Fruit fly (Drosophila melanogaster) whole organism, embryonic: ENCODE measurements around the gene CG13962.

Source experiments
- Aef1 ChIP-seq: fragments of 200-800 bp; sonication (Bioruptor generic); IDR thresholded peaks from 3 replicates; pipeline ENCODE4 v1.3.6; 2022; ENCODE audit warnings: missing biosample characterization, missing genetic modification characterization
- Atf-2 ChIP-seq: fragments of 200-800 bp; sonication (Bioruptor generic); optimal IDR thresholded peaks from 2 replicates; lab custom pipeline; 2016; ENCODE audit warnings: missing biosample characterization, missing genetic modification characterization
- Bteb2 ChIP-seq: fragments of 200-800 bp; sonication (Bioruptor generic); optimal IDR thresholded peaks from 2 replicates; lab custom pipeline; 2016; ENCODE audit warnings: missing biosample characterization, missing genetic modification characterization
- CG10274 ChIP-seq: fragments of 200-800 bp; sonication (Bioruptor generic); optimal IDR thresholded peaks from 3 replicates; lab custom pipeline; 2017; ENCODE audit warnings: missing biosample characterization, mild to moderate bottlenecking, missing genetic modification characterization
- CG10543 ChIP-seq: fragments of 200-800 bp; sonication (Bioruptor generic); optimal IDR thresholded peaks from 3 replicates; lab custom pipeline; 2017; ENCODE audit warnings: missing biosample characterization, mild to moderate bottlenecking, missing genetic modification characterization, moderate library complexity
- CG11456 ChIP-seq: fragments of 200-800 bp; sonication (Bioruptor generic); IDR thresholded peaks from 3 replicates; pipeline ENCODE4 v1.3.6; 2022; ENCODE audit warnings: missing biosample characterization, missing genetic modification characterization
- CG12769 ChIP-seq: fragments of 200-800 bp; sonication (Bioruptor generic); optimal IDR thresholded peaks from 2 replicates; lab custom pipeline; 2019; ENCODE audit warnings: missing biosample characterization, mild to moderate bottlenecking, missing genetic modification characterization, moderate library complexity
- CG14014 ChIP-seq: fragments of 200-800 bp; sonication (Bioruptor generic); IDR thresholded peaks from 2 replicates; pipeline ENCODE4 v1.3.6; 2022; ENCODE audit warnings: missing biosample characterization, missing genetic modification characterization
- CG14860 ChIP-seq: fragments of 200-800 bp; sonication (Bioruptor generic); IDR thresholded peaks from 3 replicates; pipeline ENCODE4 v1.3.6; 2022; ENCODE audit warnings: missing biosample characterization, missing genetic modification characterization; ENCODE audit not compliant: partially characterized antibody
- CG17186 ChIP-seq: fragments of 200-800 bp; sonication (Bioruptor generic); optimal IDR thresholded peaks from 3 replicates; lab custom pipeline; 2017; ENCODE audit warnings: missing biosample characterization, missing genetic modification reagents, missing genetic modification characterization
- CG17359 ChIP-seq: fragments of 200-800 bp; sonication (Bioruptor generic); optimal IDR thresholded peaks from 3 replicates; lab custom pipeline; 2018; ENCODE audit warnings: missing biosample characterization, mild to moderate bottlenecking, missing genetic modification characterization, moderate library complexity
- CG1832 ChIP-seq: fragments of 200-800 bp; sonication (Bioruptor generic); optimal IDR thresholded peaks from 2 replicates; lab custom pipeline; 2017; ENCODE audit warnings: missing biosample characterization, mild to moderate bottlenecking, missing genetic modification characterization, inconsistent platforms
- CG18599 ChIP-seq: fragments of 200-800 bp; sonication (Bioruptor generic); optimal IDR thresholded peaks from 3 replicates; lab custom pipeline; 2017; ENCODE audit warnings: missing biosample characterization, missing genetic modification characterization, mild to moderate bottlenecking, moderate library complexity, missing genetic modification reagents
- CG2116 ChIP-seq: fragments of 200-800 bp; sonication (Bioruptor generic); optimal IDR thresholded peaks from 3 replicates; lab custom pipeline; 2018; ENCODE audit warnings: missing biosample characterization, mild to moderate bottlenecking, missing genetic modification characterization
- CG30020 ChIP-seq: fragments of 200-800 bp; optimal IDR thresholded peaks from 2 replicates; lab custom pipeline; 2019; ENCODE audit warnings: missing biosample characterization, mild to moderate bottlenecking, missing genetic modification characterization, moderate library complexity
- CG30403 ChIP-seq: fragments of 200-800 bp; sonication (Bioruptor generic); optimal IDR thresholded peaks from 3 replicates; lab custom pipeline; 2016; ENCODE audit warnings: missing biosample characterization, missing genetic modification characterization
- CG30431 ChIP-seq: fragments of 200-800 bp; sonication (Bioruptor generic); optimal IDR thresholded peaks from 2 replicates; lab custom pipeline; 2017; ENCODE audit warnings: missing biosample characterization, missing genetic modification characterization
- CG34224 ChIP-seq: fragments of 200-800 bp; sonication (Bioruptor generic); IDR thresholded peaks from 3 replicates; pipeline ENCODE4 v1.3.6; 2022; ENCODE audit warnings: missing biosample characterization, missing genetic modification characterization; ENCODE audit not compliant: partially characterized antibody
- CG4328 ChIP-seq: fragments of 200-800 bp; sonication (Bioruptor generic); optimal IDR thresholded peaks from 3 replicates; lab custom pipeline; 2017; ENCODE audit warnings: missing biosample characterization, missing genetic modification reagents, missing genetic modification characterization
- Chrac-16 ChIP-seq: fragments of 200-800 bp; sonication (Bioruptor generic); optimal IDR thresholded peaks from 3 replicates; lab custom pipeline; 2016; ENCODE audit warnings: missing biosample characterization, missing genetic modification characterization
- D ChIP-seq, 2 experiments: fragments of 200-800 bp in 1 of 2; fragments of >200 bp in 1 of 2; sonication (Bioruptor generic) in 1 of 2; optimal IDR thresholded peaks; 2 replicates in 1 of 2; 3 replicates in 1 of 2; lab custom pipeline; 2017; ENCODE audit warnings: mild to moderate bottlenecking in 1 of 2, missing biosample characterization in 1 of 2, missing genetic modification characterization in 1 of 2, missing genetic modification reagents in 1 of 2
- Dbx ChIP-seq: fragments of 200-800 bp; sonication (Bioruptor generic); IDR thresholded peaks from 3 replicates; pipeline ENCODE4 v1.3.6; 2022; ENCODE audit warnings: missing biosample characterization, missing genetic modification characterization
- Deaf1 ChIP-seq: fragments of 200-800 bp; optimal IDR thresholded peaks from 3 replicates; lab custom pipeline; 2019; ENCODE audit warnings: missing biosample characterization, mild to moderate bottlenecking, missing genetic modification characterization, moderate library complexity
- Dip3 ChIP-seq: fragments of 200-800 bp; sonication (Bioruptor generic); optimal IDR thresholded peaks from 3 replicates; lab custom pipeline; 2016; ENCODE audit warnings: missing biosample characterization, missing genetic modification characterization
- Eip74EF ChIP-seq, 2 experiments: fragments of 200-800 bp in 1 of 2; fragments of >200 bp in 1 of 2; sonication (Bioruptor generic) in 1 of 2; optimal IDR thresholded peaks; 2 replicates each; lab custom pipeline; 2017 to 2019; ENCODE audit warnings: missing biosample characterization in 2 of 2, missing genetic modification characterization in 2 of 2, mild to moderate bottlenecking in 1 of 2, moderate library complexity in 1 of 2
- Fer2 ChIP-seq: fragments of 200-800 bp; sonication (Bioruptor generic); optimal IDR thresholded peaks from 2 replicates; lab custom pipeline; 2018; ENCODE audit warnings: missing biosample characterization, mild to moderate bottlenecking, missing genetic modification characterization, moderate library complexity
- Hr51 ChIP-seq, 2 experiments: fragments of 200-800 bp; sonication (Bioruptor generic); optimal IDR thresholded peaks; 2 replicates in 1 of 2; 3 replicates in 1 of 2; lab custom pipeline; 2016 to 2018; ENCODE audit warnings: missing biosample characterization in 2 of 2, missing genetic modification characterization in 2 of 2, mild to moderate bottlenecking in 1 of 2, moderate library complexity in 1 of 2
- Mrtf ChIP-seq: fragments of 200-800 bp; sonication (Bioruptor generic); IDR thresholded peaks from 3 replicates; pipeline ENCODE4 v1.3.6; 2022; ENCODE audit warnings: missing biosample characterization, missing genetic modification characterization
- Myb ChIP-seq: fragments of 200-800 bp; sonication (Bioruptor generic); optimal IDR thresholded peaks from 2 replicates; lab custom pipeline; 2016; ENCODE audit warnings: missing biosample characterization, missing genetic modification characterization
- Opbp ChIP-seq: fragments of 200-800 bp; sonication (Bioruptor generic); IDR thresholded peaks from 3 replicates; pipeline ENCODE4 v1.3.6; 2022; ENCODE audit warnings: missing biosample characterization, missing genetic modification characterization; ENCODE audit not compliant: partially characterized antibody
- Six4 ChIP-seq: fragments of 200-800 bp; sonication (Bioruptor generic); optimal IDR thresholded peaks from 2 replicates; lab custom pipeline; 2016; ENCODE audit warnings: missing biosample characterization, missing genetic modification characterization
- Spps ChIP-seq: fragments of 200-800 bp; sonication (Bioruptor generic); optimal IDR thresholded peaks from 2 replicates; lab custom pipeline; 2018; ENCODE audit warnings: missing biosample characterization, mild to moderate bottlenecking, missing genetic modification characterization
- Sry-β ChIP-seq: fragments of 200-800 bp; sonication (Bioruptor generic); optimal IDR thresholded peaks from 2 replicates; lab custom pipeline; 2018; ENCODE audit warnings: missing biosample characterization, mild to moderate bottlenecking, missing genetic modification characterization, moderate library complexity
- amos ChIP-seq: fragments of 200-800 bp; sonication (Bioruptor generic); IDR thresholded peaks from 2 replicates; pipeline ENCODE4 v1.3.6; 2022; ENCODE audit warnings: missing biosample characterization, missing genetic modification characterization; ENCODE audit not compliant: partially characterized antibody
- ap ChIP-seq: fragments of 200-800 bp; sonication (Bioruptor generic); IDR thresholded peaks from 2 replicates; pipeline ENCODE4 v1.3.6; 2022; ENCODE audit warnings: missing biosample characterization, missing genetic modification characterization
- da ChIP-seq: fragments of 200-800 bp; sonication (Bioruptor generic); optimal IDR thresholded peaks from 2 replicates; lab custom pipeline; 2016; ENCODE audit warnings: missing biosample characterization, missing genetic modification characterization
- danr ChIP-seq: fragments of 200-800 bp; sonication (Bioruptor generic); IDR thresholded peaks from 2 replicates; pipeline ENCODE4 v1.3.6; 2022; ENCODE audit warnings: missing biosample characterization, missing genetic modification characterization
- gcm ChIP-seq: fragments of 200-800 bp; sonication (Bioruptor generic); optimal IDR thresholded peaks from 2 replicates; lab custom pipeline; 2019; ENCODE audit warnings: missing biosample characterization, mild to moderate bottlenecking, missing genetic modification characterization, moderate library complexity
- hbn ChIP-seq: fragments of 200-800 bp; sonication (Bioruptor generic); IDR thresholded peaks from 2 replicates; pipeline ENCODE4 v1.3.6; 2022; ENCODE audit warnings: missing biosample characterization, missing genetic modification characterization; ENCODE audit not compliant: partially characterized antibody
- ken ChIP-seq: fragments of 200-800 bp; sonication (Bioruptor generic); IDR thresholded peaks from 3 replicates; pipeline ENCODE4 v1.3.6; 2022; ENCODE audit warnings: missing biosample characterization, missing genetic modification characterization
- lab ChIP-seq: fragments of 200-800 bp; sonication (Bioruptor generic); optimal IDR thresholded peaks from 3 replicates; lab custom pipeline; 2017; ENCODE audit warnings: missing biosample characterization, missing genetic modification characterization, mild to moderate bottlenecking, moderate library complexity, missing genetic modification reagents
- lmd ChIP-seq: fragments of 200-800 bp; sonication (Bioruptor generic); IDR thresholded peaks from 2 replicates; pipeline ENCODE4 v1.3.6; 2022; ENCODE audit warnings: missing biosample characterization, missing genetic modification characterization
- lola ChIP-seq, 3 experiments: fragments of >200 bp in 2 of 3; fragments of 200-800 bp in 1 of 3; sonication (Bioruptor generic) in 1 of 3; optimal IDR thresholded peaks; 2 replicates each; lab custom pipeline; 2017 to 2019; ENCODE audit warnings: missing biosample characterization in 3 of 3, missing genetic modification characterization in 3 of 3, mild to moderate bottlenecking in 1 of 3, moderate library complexity in 1 of 3
- mam ChIP-seq: fragments of 200-800 bp; sonication (Bioruptor generic); optimal IDR thresholded peaks from 3 replicates; lab custom pipeline; 2016; ENCODE audit warnings: missing biosample characterization, missing genetic modification characterization
- psq ChIP-seq: fragments of 200-800 bp; sonication (Bioruptor generic); optimal IDR thresholded peaks from 2 replicates; lab custom pipeline; 2017; ENCODE audit warnings: missing biosample characterization, missing genetic modification characterization
- repo ChIP-seq: fragments of 200-800 bp; sonication (Bioruptor generic); optimal IDR thresholded peaks from 2 replicates; lab custom pipeline; 2016; ENCODE audit warnings: missing biosample characterization, missing genetic modification characterization
- ro ChIP-seq: fragments of 200-800 bp; sonication (Bioruptor generic); IDR thresholded peaks from 2 replicates; pipeline ENCODE4 v1.3.6; 2022; ENCODE audit warnings: missing biosample characterization, missing genetic modification characterization
- ssp ChIP-seq: fragments of 200-800 bp; sonication (Bioruptor generic); IDR thresholded peaks from 2 replicates; pipeline ENCODE4 v1.3.6; 2022; ENCODE audit warnings: missing biosample characterization, missing genetic modification characterization
- tio ChIP-seq: fragments of 200-800 bp; sonication (Bioruptor generic); optimal IDR thresholded peaks from 2 replicates; lab custom pipeline; 2017; ENCODE audit warnings: missing biosample characterization, missing genetic modification characterization, inconsistent platforms
- ttk ChIP-seq: fragments of 200-800 bp; sonication (Bioruptor generic); IDR thresholded peaks from 2 replicates; pipeline ENCODE4 v2.1.2; 2022; ENCODE audit warnings: missing biosample characterization, missing genetic modification characterization

The CG13962 gene

dm6 chr2L:19817147-19817546 lies 2.8 kb upstream of the CG13962 start (continued):
- TF ChIP-seq Fer2 (tag; lab: Kevin White, UChicago), result no peak
- TF ChIP-seq Eip74EF (GFP tag; optimal IDR thresholded peaks at IDR 0.05; lab: Kevin White, UChicago), result no peak
- TF ChIP-seq tio (GFP tag; lab: Kevin White, UChicago), result peak; percentile 6
- no peak for TF ChIP-seq gcm (GFP tag; lab: Kevin White, UChicago)
- TF ChIP-seq repo (GFP tag; lab: Kevin White, UChicago), result no peak
- no peak for TF ChIP-seq ro (GFP tag; lab: Robert Waterston, UW)
- peak; percentile 43 for TF ChIP-seq CG4328 (GFP tag; lab: Kevin White, UChicago)
- no peak for TF ChIP-seq ap
- no peak for TF ChIP-seq CG11456
- TF ChIP-seq Opbp (GFP tag; lab: Robert Waterston, UW), result no peak
- TF ChIP-seq CG2116 (GFP tag; lab: Kevin White, UChicago), result peak; percentile 41
- TF ChIP-seq CG30403 (GFP tag; lab: Kevin White, UChicago), result no peak
- TF ChIP-seq CG10543 (GFP tag; lab: Kevin White, UChicago), result no peak
- TF ChIP-seq Six4 (GFP tag; lab: Kevin White, UChicago), result no peak
- no peak for TF ChIP-seq CG12769 (tag; lab: Kevin White, UChicago)
- no peak for TF ChIP-seq CG18599 (GFP tag; lab: Kevin White, UChicago)
- TF ChIP-seq Sry-β, result no peak
- TF ChIP-seq Mrtf, result no peak
- TF ChIP-seq psq (GFP tag; lab: Kevin White, UChicago), result no peak
- no peak for TF ChIP-seq danr (GFP tag; lab: Robert Waterston, UW)
- no peak for TF ChIP-seq CG10274
- TF ChIP-seq da (GFP tag; lab: Kevin White, UChicago), result no peak
- peak; percentile 23 for TF ChIP-seq mam (GFP tag; lab: Kevin White, UChicago)
- no peak for TF ChIP-seq ken (GFP tag; lab: Robert Waterston, UW)
- no peak for TF ChIP-seq CG17186
- no peak for TF ChIP-seq Aef1 (GFP tag; lab: Robert Waterston, UW)
- no peak for TF ChIP-seq Hr51 (GFP tag; optimal IDR thresholded peaks at IDR 0.05; lab: Kevin White, UChicago)
- TF ChIP-seq amos (GFP tag; lab: Robert Waterston, UW), result peak; percentile 66
- peak; percentile 35 for TF ChIP-seq CG17359 (tag; lab: Kevin White, UChicago)
- TF ChIP-seq Chrac-16 (GFP tag; lab: Kevin White, UChicago), result peak; percentile 34
- no peak for TF ChIP-seq CG1832 (GFP tag; lab: Kevin White, UChicago)
- no peak for TF ChIP-seq Dip3 (GFP tag; lab: Kevin White, UChicago)
- peak; percentile 67 for TF ChIP-seq Myb (GFP tag; lab: Kevin White, UChicago)
- TF ChIP-seq Bteb2 (GFP tag; lab: Kevin White, UChicago), result no peak
- TF ChIP-seq Deaf1 (tag; lab: Kevin White, UChicago), result no peak
- TF ChIP-seq ssp (GFP tag; lab: Robert Waterston, UW), result no peak
- TF ChIP-seq hbn (GFP tag; lab: Robert Waterston, UW), result no peak
- TF ChIP-seq Spps, result no peak
- TF ChIP-seq lmd (GFP tag; lab: Robert Waterston, UW), result no peak
- no peak for TF ChIP-seq D (optimal IDR thresholded peaks at IDR 0.05; lab: Kevin White, UChicago)
- no peak for TF ChIP-seq D (GFP tag; optimal IDR thresholded peaks at IDR 0.05; lab: Kevin White, UChicago)
- TF ChIP-seq lab (GFP tag; lab: Kevin White, UChicago), result no peak
- TF ChIP-seq CG30020 (tag; lab: Kevin White, UChicago), result no peak
- TF ChIP-seq ttk (GFP tag; lab: Robert Waterston, UW), result no peak
- TF ChIP-seq CG14014, result no peak
- TF ChIP-seq CG34224 (GFP tag; lab: Robert Waterston, UW), result no peak
- TF ChIP-seq CG30431 (GFP tag; lab: Kevin White, UChicago), result no peak
- TF ChIP-seq Dbx (GFP tag; lab: Robert Waterston, UW), result no peak
- peak in 1 of 3 experiments; percentile 22 for TF ChIP-seq lola (GFP tag; optimal IDR thresholded peaks at IDR 0.05; lab: Kevin White, UChicago)
- no peak for TF ChIP-seq Atf-2 (GFP tag; lab: Kevin White, UChicago)
- no peak for TF ChIP-seq CG14860 (GFP tag; lab: Robert Waterston, UW)
